Fruit fly (Drosophila melanogaster) whole organism, embryonic: ENCODE measurements around the gene CG6465.

Experiments used
- Aef1 ChIP-seq: fragments of 200-800 bp; sonication (Bioruptor generic); IDR thresholded peaks from 3 replicates; pipeline ENCODE4 v1.3.6; 2022; ENCODE audit warnings: missing biosample characterization, missing genetic modification characterization
- CG10209 ChIP-seq: fragments of 200-800 bp; sonication (Bioruptor generic); optimal IDR thresholded peaks from 3 replicates; lab custom pipeline; 2017; ENCODE audit warnings: missing biosample characterization, mild to moderate bottlenecking, missing genetic modification characterization, missing genetic modification reagents
- CG11696 ChIP-seq: fragments of 200-800 bp; sonication (Bioruptor generic); IDR thresholded peaks from 2 replicates; pipeline ENCODE4 v1.3.6; 2022; ENCODE audit warnings: missing biosample characterization, missing genetic modification characterization
- CG12071 ChIP-seq: fragments of 200-800 bp; sonication (Bioruptor generic); optimal IDR thresholded peaks from 3 replicates; lab custom pipeline; 2018; ENCODE audit warnings: missing biosample characterization, mild to moderate bottlenecking, missing genetic modification characterization
- CG14441 ChIP-seq: fragments of 200-800 bp; sonication (Bioruptor generic); IDR thresholded peaks from 2 replicates; pipeline ENCODE4 v1.3.6; 2022; ENCODE audit warnings: missing biosample characterization, missing genetic modification characterization
- CG14710 ChIP-seq: fragments of 200-800 bp; sonication (Bioruptor generic); optimal IDR thresholded peaks from 3 replicates; lab custom pipeline; 2019; ENCODE audit warnings: missing biosample characterization, mild to moderate bottlenecking, missing genetic modification characterization, moderate library complexity
- CG15269 ChIP-seq: fragments of 200-800 bp; sonication (Bioruptor generic); optimal IDR thresholded peaks from 2 replicates; lab custom pipeline; 2018; ENCODE audit warnings: missing biosample characterization, mild to moderate bottlenecking, missing genetic modification characterization, moderate library complexity
- CG2678 ChIP-seq: fragments of 200-800 bp; sonication (Bioruptor generic); optimal IDR thresholded peaks from 3 replicates; lab custom pipeline; 2019; ENCODE audit warnings: missing biosample characterization, mild to moderate bottlenecking, missing genetic modification characterization, moderate library complexity
- CG30403 ChIP-seq: fragments of 200-800 bp; sonication (Bioruptor generic); optimal IDR thresholded peaks from 3 replicates; lab custom pipeline; 2016; ENCODE audit warnings: missing biosample characterization, missing genetic modification characterization
- CG31224 ChIP-seq: fragments of 200-800 bp; sonication (Bioruptor generic); IDR thresholded peaks from 2 replicates; pipeline ENCODE4 v1.3.6; 2022; ENCODE audit warnings: missing biosample characterization, missing genetic modification characterization
- CG33213 ChIP-seq: fragments of 200-800 bp; sonication (Bioruptor generic); optimal IDR thresholded peaks from 3 replicates; lab custom pipeline; 2016; ENCODE audit warnings: missing biosample characterization, missing genetic modification characterization
- CG4360 ChIP-seq: fragments of 200-800 bp; sonication (Bioruptor generic); IDR thresholded peaks from 2 replicates; pipeline ENCODE4 v1.3.6; 2022; ENCODE audit warnings: missing biosample characterization, missing genetic modification characterization
- CG43689 ChIP-seq: fragments of 200-800 bp; sonication (Bioruptor generic); IDR thresholded peaks from 2 replicates; pipeline ENCODE4 v1.3.6; 2022; ENCODE audit warnings: missing biosample characterization, missing genetic modification characterization
- CG4404 ChIP-seq: fragments of 200-800 bp; sonication (Bioruptor generic); IDR thresholded peaks from 2 replicates; pipeline ENCODE4 v1.3.6; 2022; ENCODE audit warnings: missing biosample characterization, missing genetic modification characterization
- CG6272 ChIP-seq: fragments of 200-800 bp; sonication (Bioruptor generic); IDR thresholded peaks from 2 replicates; pipeline ENCODE4 v1.3.6; 2022; ENCODE audit warnings: missing biosample characterization, missing genetic modification characterization
- CG7745 ChIP-seq: fragments of 200-800 bp; sonication (Bioruptor generic); optimal IDR thresholded peaks from 2 replicates; lab custom pipeline; 2018; ENCODE audit warnings: missing biosample characterization, mild to moderate bottlenecking, missing genetic modification characterization, moderate library complexity
- D19B ChIP-seq: fragments of 200-800 bp; sonication (Bioruptor generic); optimal IDR thresholded peaks from 2 replicates; lab custom pipeline; 2017; ENCODE audit warnings: missing biosample characterization, mild to moderate bottlenecking, missing genetic modification characterization
- Eip74EF ChIP-seq, 2 experiments: fragments of 200-800 bp in 1 of 2; fragments of >200 bp in 1 of 2; sonication (Bioruptor generic) in 1 of 2; optimal IDR thresholded peaks; 2 replicates each; lab custom pipeline; 2017 to 2019; ENCODE audit warnings: missing biosample characterization in 2 of 2, missing genetic modification characterization in 2 of 2, mild to moderate bottlenecking in 1 of 2, moderate library complexity in 1 of 2
- Gug ChIP-seq: fragments of 200-800 bp; sonication (Bioruptor generic); IDR thresholded peaks from 4 replicates; pipeline ENCODE4 v1.3.6; 2022; ENCODE audit warnings: missing biosample characterization, missing genetic modification characterization
- H15 ChIP-seq: fragments of 200-800 bp; sonication (Bioruptor generic); IDR thresholded peaks from 3 replicates; pipeline ENCODE4 v1.3.6; 2022; ENCODE audit warnings: missing biosample characterization, missing genetic modification characterization
- HHEX ChIP-seq: fragments of 200-800 bp; sonication (Bioruptor generic); optimal IDR thresholded peaks from 3 replicates; lab custom pipeline; 2017; ENCODE audit warnings: missing biosample characterization, mild to moderate bottlenecking, missing genetic modification characterization, missing genetic modification reagents
- HLH3B ChIP-seq: fragments of 200-800 bp; sonication (Bioruptor generic); IDR thresholded peaks from 2 replicates; pipeline ENCODE4 v1.3.6; 2022; ENCODE audit warnings: missing biosample characterization, missing genetic modification characterization
- HLHmδ ChIP-seq: fragments of 200-800 bp; sonication (Bioruptor generic); optimal IDR thresholded peaks from 2 replicates; lab custom pipeline; 2018; ENCODE audit warnings: missing biosample characterization, mild to moderate bottlenecking, missing genetic modification characterization, moderate library complexity
- Meics ChIP-seq: fragments of 200-800 bp; sonication (Bioruptor generic); optimal IDR thresholded peaks from 2 replicates; lab custom pipeline; 2017; ENCODE audit warnings: missing biosample characterization, mild to moderate bottlenecking, missing genetic modification characterization
- NC2β ChIP-seq: fragments of 200-800 bp; sonication (Bioruptor generic); optimal IDR thresholded peaks from 2 replicates; lab custom pipeline; 2016; ENCODE audit warnings: missing biosample characterization, missing genetic modification characterization
- Six4 ChIP-seq: fragments of 200-800 bp; sonication (Bioruptor generic); optimal IDR thresholded peaks from 2 replicates; lab custom pipeline; 2016; ENCODE audit warnings: missing biosample characterization, missing genetic modification characterization
- Stat92E ChIP-seq, 3 experiments: fragments of >200 bp in 2 of 3; fragments of 200-800 bp in 1 of 3; sonication (Bioruptor generic) in 1 of 3; optimal IDR thresholded peaks; 2 replicates each; lab custom pipeline; 2017 to 2019; ENCODE audit warnings: missing biosample characterization in 3 of 3, missing genetic modification characterization in 3 of 3, mild to moderate bottlenecking in 1 of 3, moderate library complexity in 1 of 3
- amos ChIP-seq: fragments of 200-800 bp; sonication (Bioruptor generic); IDR thresholded peaks from 2 replicates; pipeline ENCODE4 v1.3.6; 2022; ENCODE audit warnings: missing biosample characterization, missing genetic modification characterization; ENCODE audit not compliant: partially characterized antibody
- da ChIP-seq: fragments of 200-800 bp; sonication (Bioruptor generic); optimal IDR thresholded peaks from 2 replicates; lab custom pipeline; 2016; ENCODE audit warnings: missing biosample characterization, missing genetic modification characterization
- dm ChIP-seq: fragments of 200-800 bp; sonication (Bioruptor generic); optimal IDR thresholded peaks from 3 replicates; lab custom pipeline; 2016; ENCODE audit warnings: missing biosample characterization, missing genetic modification characterization
- dpn ChIP-seq, 2 experiments: fragments of 200-800 bp; sonication (Bioruptor generic); optimal IDR thresholded peaks; 3 replicates each; lab custom pipeline; 2016; ENCODE audit warnings: missing biosample characterization in 2 of 2, missing genetic modification characterization in 2 of 2
- dysf ChIP-seq: fragments of 200-800 bp; sonication (Bioruptor generic); IDR thresholded peaks from 3 replicates; pipeline ENCODE4 v1.3.6; 2022; ENCODE audit warnings: missing biosample characterization, missing genetic modification characterization
- ems ChIP-seq: fragments of 200-800 bp; sonication (Bioruptor generic); optimal IDR thresholded peaks from 3 replicates; lab custom pipeline; 2016; ENCODE audit warnings: missing biosample characterization, missing genetic modification characterization
- ewg ChIP-seq: fragments of 200-800 bp; sonication (Bioruptor generic); optimal IDR thresholded peaks from 3 replicates; lab custom pipeline; 2017; ENCODE audit warnings: mild to moderate bottlenecking, missing biosample characterization, missing genetic modification reagents, missing genetic modification characterization
- fd64A ChIP-seq: fragments of 200-800 bp; sonication (Bioruptor generic); optimal IDR thresholded peaks from 3 replicates; lab custom pipeline; 2018; ENCODE audit warnings: missing biosample characterization, mild to moderate bottlenecking, missing genetic modification characterization
- fu2 ChIP-seq: fragments of 200-800 bp; sonication (Bioruptor generic); optimal IDR thresholded peaks from 2 replicates; lab custom pipeline; 2016; ENCODE audit warnings: missing biosample characterization, missing genetic modification characterization
- grau ChIP-seq: fragments of 200-800 bp; optimal IDR thresholded peaks from 3 replicates; lab custom pipeline; 2019; ENCODE audit warnings: missing biosample characterization, mild to moderate bottlenecking, missing genetic modification characterization, moderate library complexity
- hb ChIP-seq: fragments of 200-800 bp; sonication (Bioruptor generic); IDR thresholded peaks from 3 replicates; pipeline ENCODE4 v1.3.6; 2022; ENCODE audit warnings: missing biosample characterization, missing genetic modification characterization; ENCODE audit not compliant: partially characterized antibody
- knrl ChIP-seq: fragments of 200-800 bp; sonication (Bioruptor generic); IDR thresholded peaks from 3 replicates; pipeline ENCODE4 v1.3.6; 2022; ENCODE audit warnings: missing biosample characterization, missing genetic modification characterization; ENCODE audit not compliant: partially characterized antibody
- odd ChIP-seq: fragments of 200-800 bp; sonication (Bioruptor generic); optimal IDR thresholded peaks from 2 replicates; lab custom pipeline; 2017; ENCODE audit warnings: missing biosample characterization, mild to moderate bottlenecking, missing genetic modification characterization
- prd ChIP-seq, 3 experiments: fragments of >200 bp in 2 of 3; fragments of 200-800 bp in 1 of 3; sonication (Bioruptor generic) in 1 of 3; optimal IDR thresholded peaks in 2 of 3; IDR thresholded peaks in 1 of 3; 2 replicates in 2 of 3; 3 replicates in 1 of 3; pipeline versions ENCODE4 v1.3.6 to Lab custom; 2017 to 2022; ENCODE audit warnings: missing biosample characterization in 1 of 3, missing genetic modification characterization in 1 of 3
- row ChIP-seq: fragments of 200-800 bp; sonication (Bioruptor generic); IDR thresholded peaks from 3 replicates; pipeline ENCODE4 v1.3.6; 2022; ENCODE audit warnings: missing biosample characterization, missing genetic modification characterization
- sisA ChIP-seq: fragments of 200-800 bp; sonication (Bioruptor generic); IDR thresholded peaks from 2 replicates; pipeline ENCODE4 v1.3.6; 2022; ENCODE audit warnings: missing biosample characterization, missing genetic modification characterization
- slbo ChIP-seq: fragments of 200-800 bp; sonication (Bioruptor generic); IDR thresholded peaks from 2 replicates; pipeline ENCODE4 v1.3.6; 2022; ENCODE audit warnings: missing biosample characterization, missing genetic modification characterization
- stwl ChIP-seq: fragments of 200-800 bp; sonication (Bioruptor generic); optimal IDR thresholded peaks from 3 replicates; lab custom pipeline; 2018; ENCODE audit warnings: missing biosample characterization, mild to moderate bottlenecking, missing genetic modification characterization, moderate library complexity
- tap ChIP-seq: fragments of 200-800 bp; optimal IDR thresholded peaks from 3 replicates; lab custom pipeline; 2019; ENCODE audit warnings: missing biosample characterization, mild to moderate bottlenecking, missing genetic modification characterization, moderate library complexity
- tna ChIP-seq: fragments of 200-800 bp; sonication (Bioruptor generic); IDR thresholded peaks from 2 replicates; pipeline ENCODE4 v1.3.6; 2022; ENCODE audit warnings: missing biosample characterization, missing genetic modification characterization; ENCODE audit not compliant: partially characterized antibody
- toy ChIP-seq: fragments of 200-800 bp; sonication (Bioruptor generic); IDR thresholded peaks from 2 replicates; pipeline ENCODE4 v1.3.6; 2022; ENCODE audit warnings: missing biosample characterization, missing genetic modification characterization
- tup ChIP-seq: fragments of 200-800 bp; sonication (Bioruptor generic); optimal IDR thresholded peaks from 2 replicates; lab custom pipeline; 2016; ENCODE audit warnings: missing biosample characterization, mild to moderate bottlenecking, missing genetic modification characterization, moderate library complexity
- zfh1 ChIP-seq: fragments of 200-800 bp; sonication (Bioruptor generic); IDR thresholded peaks from 3 replicates; pipeline ENCODE4 v1.3.6; 2022; ENCODE audit warnings: missing biosample characterization, missing genetic modification characterization

The CG6465 gene

dm6 chr3R:10678935-10679565 is 2.0 kb upstream of the CG6465 start (continued):
- no peak for TF ChIP-seq tup (GFP tag; lab: Kevin White, UChicago)
- peak; percentile 9 for TF ChIP-seq Meics (GFP tag; lab: Kevin White, UChicago)
- no peak for TF ChIP-seq Stat92E (GFP tag; optimal IDR thresholded peaks at IDR 0.05; lab: Kevin White, UChicago)
- TF ChIP-seq HLH3B (GFP tag; lab: Robert Waterston, UW): no peak
- no peak for TF ChIP-seq prd (optimal IDR thresholded peaks at IDR 0.05; lab: Kevin White, UChicago)
- no peak for TF ChIP-seq prd (GFP tag; IDR thresholded peaks at IDR 0.05; lab: Robert Waterston, UW)
- no peak for TF ChIP-seq ewg (GFP tag; lab: Kevin White, UChicago)
- TF ChIP-seq CG14710 (tag; lab: Kevin White, UChicago): no peak
- no peak; the same call in 2 of the 3 replicates for TF ChIP-seq dysf
- no peak for TF ChIP-seq CG14441
- TF ChIP-seq CG6272 (GFP tag; lab: Robert Waterston, UW): no peak
- TF ChIP-seq CG12071 (GFP tag; lab: Kevin White, UChicago): no peak
- no peak for TF ChIP-seq toy (GFP tag; lab: Robert Waterston, UW)
- peak; percentile 3 for TF ChIP-seq CG10209 (GFP tag; lab: Kevin White, UChicago)
- no peak for TF ChIP-seq tna (GFP tag; lab: Robert Waterston, UW)
- TF ChIP-seq grau (tag; lab: Kevin White, UChicago): peak; percentile 27
- TF ChIP-seq tap (tag; lab: Kevin White, UChicago): no peak
- TF ChIP-seq CG31224: no peak
- peak; percentile 56 for TF ChIP-seq row (GFP tag; lab: Robert Waterston, UW)
- TF ChIP-seq HLHmδ (GFP tag; lab: Kevin White, UChicago): no peak
- no peak for TF ChIP-seq stwl (tag; lab: Kevin White, UChicago)
- TF ChIP-seq CG33213: no peak
- no peak for TF ChIP-seq fu2 (GFP tag; lab: Kevin White, UChicago)
- no peak for TF ChIP-seq fd64A (GFP tag; lab: Kevin White, UChicago)
- TF ChIP-seq slbo (GFP tag; lab: Robert Waterston, UW): peak; percentile 44
- TF ChIP-seq dm (GFP tag; lab: Kevin White, UChicago): no peak
- TF ChIP-seq Aef1: no peak
- TF ChIP-seq sisA (GFP tag; lab: Robert Waterston, UW): no peak
- TF ChIP-seq Six4 (GFP tag; lab: Kevin White, UChicago): no peak
- no peak for TF ChIP-seq H15
- TF ChIP-seq CG4360 (GFP tag; lab: Robert Waterston, UW): no peak
- TF ChIP-seq da: no peak
- TF ChIP-seq CG11696 (GFP tag; lab: Robert Waterston, UW): no peak
- no peak for TF ChIP-seq NC2β (GFP tag; lab: Kevin White, UChicago)
- TF ChIP-seq hb (GFP tag; lab: Robert Waterston, UW): no peak
- TF ChIP-seq CG7745 (tag; lab: Kevin White, UChicago): no peak
- TF ChIP-seq odd (GFP tag; lab: Kevin White, UChicago): no peak
- no peak for TF ChIP-seq ems (GFP tag; lab: Kevin White, UChicago)
- no peak for TF ChIP-seq Eip74EF (GFP tag; optimal IDR thresholded peaks at IDR 0.05; lab: Kevin White, UChicago)
- TF ChIP-seq dpn (GFP tag; optimal IDR thresholded peaks at IDR 0.05; lab: Kevin White, UChicago): no peak
- TF ChIP-seq amos (GFP tag; lab: Robert Waterston, UW): no peak
- peak; percentile 12 for TF ChIP-seq CG30403 (GFP tag; lab: Kevin White, UChicago)
- TF ChIP-seq knrl (GFP tag; lab: Robert Waterston, UW): no peak
- no peak for TF ChIP-seq zfh1 (GFP tag; lab: Robert Waterston, UW)
- no peak for TF ChIP-seq D19B (GFP tag; lab: Kevin White, UChicago)
- TF ChIP-seq Gug: no peak
- TF ChIP-seq CG4404: no peak
- no peak for TF ChIP-seq HHEX (GFP tag; lab: Kevin White, UChicago)
- 0 out of 2 replicates have a peak, but pooled peaks have one; percentile 7 for TF ChIP-seq CG43689
- no peak for TF ChIP-seq CG2678 (tag; lab: Kevin White, UChicago)
- TF ChIP-seq CG15269: peak; percentile 24
